Worm (Caenorhabditis elegans) whole organism, L4/young adult: Measurements from ENCODE around the gene cam-1.

Experiments used
- W03F9.2 ChIP-seq: fragments of 150-350 bp; optimal IDR thresholded peaks from 2 replicates; lab custom pipeline; 2014; ENCODE audit warnings: missing biosample characterization, missing genetic modification characterization
- dao-5 ChIP-seq: sonication (generic microtip); optimal IDR thresholded peaks from 2 replicates; lab custom pipeline; 2016; ENCODE audit warnings: missing genotype, missing genetic modification characterization, moderate library complexity, missing compliant biosample characterization
- him-1 ChIP-seq: sonication (generic microtip); optimal IDR thresholded peaks from 2 replicates; lab custom pipeline; 2016; ENCODE audit warnings: missing genotype, missing genetic modification reagents, missing genetic modification characterization, missing compliant biosample characterization

Gene cam-1

DNA sequence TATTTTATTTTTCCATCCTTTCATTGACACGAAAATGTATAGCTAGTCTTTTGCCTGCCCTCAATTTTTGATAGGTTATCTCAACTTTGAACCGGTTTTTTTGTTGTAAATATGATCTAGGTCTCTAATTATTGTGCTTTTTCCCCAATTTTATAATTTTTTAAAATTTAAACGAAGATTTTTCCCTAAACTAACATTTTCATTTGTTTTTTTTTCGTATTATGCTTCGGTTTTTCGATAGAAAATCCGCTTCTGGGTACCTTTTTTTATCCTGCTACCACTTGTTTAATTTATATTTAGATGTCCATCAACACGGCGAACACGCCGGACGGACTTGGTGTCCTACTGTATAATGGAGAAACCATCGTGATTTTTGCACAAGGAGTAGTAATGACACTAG is 19.4 kb upstream of the cam-1 start, which contains the start of gene wbp-2:
TSS of gene wbp-2 (plus strand) at position 301 of the 400 bp plus-strand sequence.
- TF ChIP-seq W03F9.2 (tag; lab: Kevin White, UChicago) (no peak), dao-5 (no peak), him-1 (tag; lab: Kevin White, UChicago) (no peak)

DNA sequence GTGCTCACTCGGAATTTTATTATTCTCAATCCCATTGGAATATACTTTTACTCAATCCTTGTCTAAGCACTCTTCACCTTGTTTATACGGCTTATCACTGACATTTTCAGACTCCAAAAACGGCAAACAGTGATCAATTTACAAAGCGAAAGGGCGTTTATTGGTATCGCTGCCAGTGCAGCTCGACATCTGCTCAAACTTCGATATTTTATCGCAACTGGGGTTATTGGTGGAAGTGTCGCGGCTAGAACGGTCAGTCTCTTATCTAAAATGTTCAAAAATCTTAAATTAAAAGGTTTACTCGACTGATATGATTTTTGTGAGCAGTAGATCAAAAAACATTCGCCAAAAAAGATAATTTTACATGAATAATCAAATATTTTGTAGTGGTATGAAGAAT is 15.5 kb upstream of the cam-1 start:
- TF ChIP-seq W03F9.2 (tag; lab: Kevin White, UChicago) = no peak
- TF ChIP-seq him-1 (tag; lab: Kevin White, UChicago) = no peak
- no peak for TF ChIP-seq dao-5

DNA sequence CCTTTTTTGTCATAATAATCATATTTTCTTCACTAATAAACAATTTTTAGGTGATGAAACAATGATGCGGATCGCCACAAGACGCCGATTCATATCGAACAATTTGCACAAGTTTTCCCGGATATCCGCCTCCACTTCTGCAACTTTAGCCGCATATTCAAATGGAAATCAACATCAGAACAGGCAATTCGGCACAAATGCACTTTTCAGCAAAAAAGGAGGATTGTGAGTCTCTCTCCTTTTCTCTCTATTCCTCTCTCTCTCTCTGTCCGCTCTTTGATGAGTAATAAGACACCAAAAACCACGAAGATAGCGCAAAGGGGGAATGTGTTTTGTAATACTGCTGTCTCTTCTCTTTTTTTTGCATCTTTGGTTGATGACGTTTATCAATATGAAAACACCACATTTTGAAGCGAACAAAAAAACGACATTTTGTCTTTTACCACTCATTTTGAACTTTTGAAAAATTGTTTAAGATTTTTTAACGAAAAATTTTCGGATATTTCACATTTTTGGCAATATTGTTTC is 14.8 kb upstream of the cam-1 start, which contains the start of gene eat-3:
TSS of gene eat-3 (plus strand) at position 51 of the 528 bp plus-strand sequence.
- TF ChIP-seq W03F9.2 (tag; lab: Kevin White, UChicago) (no peak), him-1 (tag; lab: Kevin White, UChicago) (no peak), dao-5 (no peak)

DNA sequence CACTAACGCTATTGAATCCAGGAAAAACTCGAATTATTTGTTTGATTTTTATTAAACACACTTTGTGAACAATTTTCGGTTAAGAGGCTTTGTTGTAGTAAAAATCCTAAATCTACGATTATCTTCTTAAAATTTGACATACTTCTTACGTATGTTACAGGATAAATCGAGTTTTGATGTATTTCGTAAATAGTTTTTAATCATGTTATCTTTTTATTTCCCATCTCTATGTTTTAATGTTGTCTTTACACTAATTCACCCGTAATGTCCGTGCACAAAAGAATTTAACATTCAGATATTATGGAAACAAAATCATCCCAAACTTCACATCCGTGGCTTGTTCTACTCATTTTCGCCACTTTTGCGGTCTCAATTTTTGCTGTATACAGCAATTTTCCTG is 13.6 kb upstream of the cam-1 start, which contains the start of gene egli-1:
TSS of gene egli-1 (plus strand) at position 301 of the 400 bp plus-strand sequence.
- TF ChIP-seq dao-5 (no peak), him-1 (tag; lab: Kevin White, UChicago) (no peak), W03F9.2 (tag; lab: Kevin White, UChicago) (no peak)

DNA sequence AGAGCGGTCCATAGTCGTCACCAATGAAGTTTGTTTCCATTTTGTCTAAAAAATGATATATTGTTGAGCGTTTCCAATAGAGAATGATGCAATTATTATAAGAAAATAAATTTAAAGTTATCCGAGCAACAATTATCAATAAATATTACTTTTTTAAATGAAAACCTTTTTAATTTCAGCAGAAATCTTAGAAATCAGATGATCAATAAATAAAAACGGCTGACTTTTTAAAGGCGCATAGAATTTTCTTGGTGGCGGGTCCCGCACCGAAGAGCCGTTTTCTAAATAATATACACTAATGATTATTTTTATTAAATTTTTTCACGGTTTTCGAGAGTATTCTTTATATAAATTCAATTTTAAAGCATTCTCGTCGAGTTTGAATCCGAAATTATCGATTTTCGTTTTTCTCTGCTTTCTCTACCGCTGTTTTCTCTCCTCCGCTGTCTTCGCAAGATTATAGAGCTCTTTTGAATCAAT is 12.8 kb upstream of the cam-1 start, which contains the start of gene rab-39:
TSS of gene rab-39 (minus strand) at position 51 of the 480 bp plus-strand sequence.
- no peak for TF ChIP-seq him-1 (tag; lab: Kevin White, UChicago)
- TF ChIP-seq dao-5 = no peak
- TF ChIP-seq W03F9.2 (tag; lab: Kevin White, UChicago) = peak; percentile 70

DNA sequence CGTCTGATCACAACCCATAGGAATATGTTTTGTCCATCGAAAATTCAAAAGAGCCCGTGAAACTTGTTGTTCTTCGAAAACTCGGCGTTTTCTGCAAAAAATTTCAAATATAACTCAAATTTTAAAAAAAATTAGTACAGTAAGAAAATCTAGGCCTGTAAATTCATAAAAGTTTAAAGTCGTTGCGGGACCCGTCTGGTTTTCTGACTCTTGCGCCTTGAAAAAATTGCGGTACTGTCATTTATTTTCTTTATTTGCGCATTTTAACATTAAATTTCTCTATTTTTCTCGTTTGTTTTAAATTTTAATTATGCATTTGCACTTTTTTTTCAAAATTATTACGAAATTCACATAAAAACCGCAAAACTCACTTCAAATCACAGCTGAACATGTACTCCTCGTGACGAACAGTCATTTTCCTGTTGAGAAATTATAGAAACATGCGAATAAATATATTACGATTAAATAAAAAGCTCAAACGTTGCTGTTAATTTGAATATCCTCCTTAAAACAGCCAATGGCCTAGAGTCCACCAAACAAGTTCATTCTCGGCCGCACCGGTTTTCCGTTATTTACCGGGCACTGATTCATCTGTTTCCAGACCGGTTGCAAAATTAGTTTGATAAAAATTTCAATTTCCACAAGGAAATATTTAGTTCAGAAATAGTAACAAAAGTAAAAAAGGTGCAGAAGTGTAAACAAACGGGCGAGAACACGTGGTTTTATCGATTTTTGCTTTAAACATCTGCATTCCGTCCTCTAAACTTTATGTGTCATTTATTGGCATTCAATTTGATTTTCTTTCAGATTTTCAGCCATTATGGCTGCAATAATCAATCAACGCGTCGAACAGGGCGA is 9.2 kb upstream of the cam-1 start, which contains the start of the genes csa-1 and wdfy-2:
TSS of gene csa-1 (minus strand) at position 669 of the 858 bp plus-strand sequence.
TSS of gene wdfy-2 (plus strand) at position 808 of the 858 bp plus-strand sequence.
- TF ChIP-seq him-1 (tag; lab: Kevin White, UChicago) = no peak
- no peak for TF ChIP-seq W03F9.2 (tag; lab: Kevin White, UChicago)
- no peak for TF ChIP-seq dao-5

DNA sequence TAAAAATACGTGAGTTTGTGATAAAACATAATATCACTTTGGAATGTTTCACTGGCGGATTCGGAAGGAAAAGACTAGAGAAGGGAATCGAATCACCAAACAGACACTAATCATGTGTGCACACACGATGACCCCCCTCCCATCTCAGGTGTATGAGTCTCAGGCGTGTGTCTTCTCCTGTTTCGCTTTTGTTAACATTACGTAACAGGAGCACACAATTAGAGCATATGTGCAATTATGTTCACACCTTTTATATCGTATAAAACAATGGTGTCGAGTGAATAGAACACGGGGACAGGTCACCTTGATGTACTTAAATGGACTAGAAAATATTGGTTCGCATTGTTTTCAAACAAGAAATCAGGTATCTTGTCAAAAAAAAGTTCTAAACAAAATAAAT is 6.7 kb upstream of the cam-1 start:
- TF ChIP-seq W03F9.2 (tag; lab: Kevin White, UChicago) (no peak), him-1 (tag; lab: Kevin White, UChicago) (no peak), dao-5 (no peak)

DNA sequence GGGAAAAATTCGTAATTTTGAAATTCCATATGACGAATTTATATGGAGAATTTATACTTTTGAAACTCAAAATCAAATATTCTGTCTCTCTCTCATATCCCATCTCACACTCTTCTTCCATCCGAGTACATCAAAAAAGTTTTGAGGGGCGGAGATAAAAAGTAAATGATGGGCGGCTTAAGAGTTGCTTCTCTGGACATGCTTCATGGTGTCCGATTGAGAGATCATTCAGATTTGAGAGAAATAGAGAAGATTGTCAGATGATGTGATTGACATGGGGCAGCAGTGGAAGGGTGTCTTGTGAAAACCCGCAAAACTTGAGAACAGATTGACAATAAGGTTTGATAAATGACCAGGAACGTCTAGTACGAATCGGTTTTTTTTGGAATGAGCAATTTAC is 5.6 kb upstream of the cam-1 start:
- TF ChIP-seq W03F9.2 (tag; lab: Kevin White, UChicago) (no peak), him-1 (tag; lab: Kevin White, UChicago) (no peak), dao-5 (no peak)

DNA sequence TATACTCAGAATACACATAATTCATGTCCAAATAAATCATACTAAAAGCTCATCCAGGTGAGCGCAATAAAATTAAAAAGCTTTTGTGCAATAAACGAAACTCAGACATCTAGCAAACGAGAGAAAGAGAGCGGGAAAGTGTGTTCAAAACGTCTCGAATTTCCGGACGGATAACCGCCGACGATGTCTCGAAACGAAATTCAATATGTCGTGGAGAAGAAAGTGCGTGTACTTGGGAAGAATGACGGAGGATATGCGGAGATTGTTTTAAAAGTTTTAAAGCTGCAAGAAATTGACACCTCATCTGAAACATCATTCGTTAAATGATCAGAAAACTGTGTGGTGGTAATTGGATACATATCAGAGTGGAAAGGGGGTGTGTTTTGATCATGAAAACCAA is 4.6 kb upstream of the cam-1 start:
- TF ChIP-seq W03F9.2 (tag; lab: Kevin White, UChicago) = no peak
- TF ChIP-seq dao-5 = no peak
- no peak for TF ChIP-seq him-1 (tag; lab: Kevin White, UChicago)

DNA sequence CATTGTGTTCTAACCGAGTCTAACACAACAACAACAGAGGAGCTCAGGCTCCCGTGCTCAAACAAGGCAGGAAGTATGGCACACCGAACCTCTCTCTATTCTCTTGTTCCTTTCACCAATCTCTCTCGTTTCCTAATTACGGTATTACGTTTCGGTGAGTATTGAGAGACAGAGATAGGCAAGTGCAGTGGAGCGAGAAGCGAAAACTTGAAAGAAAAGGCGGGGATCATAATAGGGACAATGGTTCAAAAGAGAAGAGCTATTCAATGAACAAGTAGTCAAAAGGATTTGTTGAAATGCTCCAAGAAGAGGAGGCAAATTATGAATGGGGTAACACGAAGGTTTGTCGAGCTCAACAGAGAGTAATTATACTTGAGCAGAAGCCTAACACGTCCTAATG is 3.2 kb upstream of the cam-1 start:
- TF ChIP-seq dao-5 (no peak), W03F9.2 (tag; lab: Kevin White, UChicago) (no peak), him-1 (tag; lab: Kevin White, UChicago) (no peak)

DNA sequence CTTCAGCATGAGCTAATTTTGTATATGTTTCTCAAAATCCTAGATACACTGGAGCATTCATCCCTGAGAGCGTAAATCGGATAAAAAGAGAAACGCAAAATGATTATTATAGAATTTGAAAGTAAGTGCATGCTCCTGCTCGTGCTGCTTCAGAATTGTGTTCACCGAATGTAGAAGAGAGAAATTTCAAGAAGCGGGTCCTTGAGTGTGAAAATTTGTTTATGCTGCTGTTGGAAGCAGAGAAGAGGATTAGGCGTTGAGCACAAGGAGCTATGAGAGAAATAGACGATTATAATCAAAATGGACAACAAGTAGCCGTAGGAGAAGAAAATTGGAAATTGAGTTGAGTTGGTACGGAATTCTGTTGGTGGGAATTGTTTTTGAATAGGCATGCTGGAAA is 1.6 kb upstream of the cam-1 start:
- TF ChIP-seq W03F9.2 (tag; lab: Kevin White, UChicago) = no peak
- no peak for TF ChIP-seq him-1 (tag; lab: Kevin White, UChicago)
- TF ChIP-seq dao-5 = no peak

DNA sequence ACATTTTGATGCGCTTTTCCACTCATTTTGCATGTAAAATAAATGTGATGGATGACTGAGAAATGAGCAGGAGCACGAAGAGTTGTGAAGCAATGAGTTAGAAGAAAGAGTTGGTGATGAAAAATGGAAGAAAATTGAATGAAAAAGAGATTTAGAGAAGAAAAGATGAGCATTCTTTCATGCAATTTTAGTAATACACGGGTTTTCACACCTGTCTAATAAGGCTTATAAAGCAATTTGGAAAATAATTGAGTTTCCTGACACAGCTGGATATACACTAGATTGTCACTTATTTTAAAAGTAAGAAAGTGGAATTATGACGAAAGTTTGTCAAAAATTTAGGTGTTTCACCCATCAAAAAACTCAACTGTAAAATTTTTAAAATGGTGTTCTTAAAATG is 690 bp upstream of the cam-1 start:
- TF ChIP-seq him-1 (tag; lab: Kevin White, UChicago) (no peak), W03F9.2 (tag; lab: Kevin White, UChicago) (no peak), dao-5 (no peak)

DNA sequence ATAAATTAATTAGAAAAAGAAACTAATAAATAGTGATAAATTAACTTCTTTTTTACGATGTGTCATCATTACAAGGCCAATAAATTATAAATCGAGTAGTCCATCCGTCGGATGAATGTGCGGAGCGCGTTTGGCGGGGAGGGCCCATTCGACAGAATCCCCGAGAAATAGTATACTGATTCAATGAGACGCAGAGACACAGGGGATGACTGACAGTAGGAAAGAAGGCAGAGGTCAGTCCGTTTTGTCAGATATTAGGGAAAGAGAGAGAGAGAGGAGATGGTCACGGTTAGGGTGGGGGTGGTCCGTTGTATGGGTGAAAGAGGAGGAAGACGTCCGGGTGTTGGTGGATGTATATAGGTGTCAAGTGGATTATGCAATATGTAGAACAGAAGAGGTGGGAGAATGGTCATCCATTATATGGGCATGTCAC is 1.5 kb downstream of the cam-1 start:
- TF ChIP-seq him-1 (tag; lab: Kevin White, UChicago) (no peak), W03F9.2 (tag; lab: Kevin White, UChicago) (no peak), dao-5 (no peak)

DNA sequence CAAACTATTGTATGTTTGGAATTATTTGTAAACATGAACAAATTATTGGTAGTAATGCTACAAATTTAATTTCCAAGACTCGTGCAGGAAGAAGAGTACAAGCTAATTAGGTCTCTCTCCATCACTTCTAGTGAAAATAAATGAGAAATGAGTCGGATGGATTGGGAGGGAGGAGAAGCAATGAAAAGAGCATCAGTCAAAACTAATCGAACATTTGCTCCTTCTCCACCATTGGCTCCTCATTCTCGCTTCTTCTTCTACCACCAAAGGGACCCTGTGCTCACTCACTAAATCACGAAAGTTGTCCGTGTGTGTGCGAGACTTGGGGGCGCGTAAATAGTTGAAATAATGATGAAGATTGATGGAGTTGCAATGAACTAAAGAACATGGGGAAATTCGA is 3.3 kb downstream of the cam-1 start:
- TF ChIP-seq him-1 (tag; lab: Kevin White, UChicago) = no peak
- no peak for TF ChIP-seq W03F9.2 (tag; lab: Kevin White, UChicago)
- TF ChIP-seq dao-5 = no peak
